Fruit fly (Drosophila melanogaster) whole organism, embryonic: ENCODE measurements around the gene RpS14a.
A peak's percentile ranks its signal among the peaks of the same experiment; 100 is the strongest.

Experiments
- Adf1 ChIP-seq: fragments of 200-800 bp; sonication (Bioruptor generic); IDR thresholded peaks from 2 replicates; pipeline ENCODE4 v1.3.6; 2022; ENCODE audit warnings: missing biosample characterization, missing genetic modification characterization
- CG13624 ChIP-seq: fragments of 200-800 bp; sonication (Bioruptor generic); optimal IDR thresholded peaks from 2 replicates; lab custom pipeline; 2016; ENCODE audit warnings: missing biosample characterization, missing genetic modification characterization
- CG14014 ChIP-seq: fragments of 200-800 bp; sonication (Bioruptor generic); IDR thresholded peaks from 2 replicates; pipeline ENCODE4 v1.3.6; 2022; ENCODE audit warnings: missing biosample characterization, missing genetic modification characterization
- CG14667 ChIP-seq: fragments of 200-800 bp; sonication (Bioruptor generic); IDR thresholded peaks from 2 replicates; pipeline ENCODE4 v1.3.6; 2022; ENCODE audit warnings: missing biosample characterization, missing genetic modification characterization
- CG15073 ChIP-seq: fragments of 200-800 bp; sonication (Bioruptor generic); optimal IDR thresholded peaks from 2 replicates; lab custom pipeline; 2016; ENCODE audit warnings: missing biosample characterization, missing genetic modification characterization
- CG17186 ChIP-seq: fragments of 200-800 bp; sonication (Bioruptor generic); optimal IDR thresholded peaks from 3 replicates; lab custom pipeline; 2017; ENCODE audit warnings: missing biosample characterization, missing genetic modification reagents, missing genetic modification characterization
- CG2129 ChIP-seq: fragments of 200-800 bp; sonication (Bioruptor generic); IDR thresholded peaks from 2 replicates; pipeline ENCODE4 v1.3.6; 2022; ENCODE audit warnings: missing biosample characterization, missing genetic modification characterization; ENCODE audit not compliant: partially characterized antibody
- CG2202 ChIP-seq: fragments of 200-800 bp; sonication (Bioruptor generic); optimal IDR thresholded peaks from 2 replicates; lab custom pipeline; 2018; ENCODE audit warnings: missing biosample characterization, mild to moderate bottlenecking, missing genetic modification characterization
- CG33557 ChIP-seq: fragments of 200-800 bp; sonication (Bioruptor generic); optimal IDR thresholded peaks from 2 replicates; lab custom pipeline; 2019; ENCODE audit warnings: missing biosample characterization, mild to moderate bottlenecking, missing genetic modification characterization, moderate library complexity
- CG34224 ChIP-seq: fragments of 200-800 bp; sonication (Bioruptor generic); IDR thresholded peaks from 3 replicates; pipeline ENCODE4 v1.3.6; 2022; ENCODE audit warnings: missing biosample characterization, missing genetic modification characterization; ENCODE audit not compliant: partially characterized antibody
- CG4617 ChIP-seq: fragments of 200-800 bp; sonication (Bioruptor generic); optimal IDR thresholded peaks from 3 replicates; lab custom pipeline; 2016; ENCODE audit warnings: missing biosample characterization, missing genetic modification characterization, borderline replicate concordance
- CG6175 ChIP-seq: fragments of 200-800 bp; sonication (Bioruptor generic); IDR thresholded peaks from 3 replicates; pipeline ENCODE4 v1.3.6; 2022; ENCODE audit warnings: missing biosample characterization, missing genetic modification characterization
- CG6272 ChIP-seq: fragments of 200-800 bp; sonication (Bioruptor generic); IDR thresholded peaks from 2 replicates; pipeline ENCODE4 v1.3.6; 2022; ENCODE audit warnings: missing biosample characterization, missing genetic modification characterization
- CG6654 ChIP-seq: fragments of 200-800 bp; sonication (Bioruptor generic); optimal IDR thresholded peaks from 2 replicates; lab custom pipeline; 2017; ENCODE audit warnings: missing biosample characterization, mild to moderate bottlenecking, missing genetic modification characterization
- CG6689 ChIP-seq: fragments of 200-800 bp; sonication (Bioruptor generic); IDR thresholded peaks from 2 replicates; pipeline ENCODE4 v1.3.6; 2022; ENCODE audit warnings: missing biosample characterization, missing genetic modification characterization
- CG6854 ChIP-seq: fragments of 200-800 bp; sonication (Bioruptor generic); optimal IDR thresholded peaks from 3 replicates; lab custom pipeline; 2017; ENCODE audit warnings: missing biosample characterization, mild to moderate bottlenecking, missing genetic modification characterization
- Dad ChIP-seq: fragments of 200-800 bp; sonication (Bioruptor generic); optimal IDR thresholded peaks from 3 replicates; lab custom pipeline; 2016; ENCODE audit warnings: missing biosample characterization, missing genetic modification characterization
- Dbx ChIP-seq: fragments of 200-800 bp; sonication (Bioruptor generic); IDR thresholded peaks from 3 replicates; pipeline ENCODE4 v1.3.6; 2022; ENCODE audit warnings: missing biosample characterization, missing genetic modification characterization
- Dek ChIP-seq: fragments of 200-800 bp; sonication (Bioruptor generic); optimal IDR thresholded peaks from 3 replicates; lab custom pipeline; 2019; ENCODE audit warnings: missing biosample characterization, mild to moderate bottlenecking, missing genetic modification characterization, moderate library complexity
- Ets65A ChIP-seq: fragments of 200-800 bp; sonication (Bioruptor generic); peaks from one replicate; lab custom pipeline; 2016; ENCODE audit warnings: missing biosample characterization, missing genetic modification characterization
- Hmr ChIP-seq: fragments of 200-800 bp; sonication (Bioruptor generic); optimal IDR thresholded peaks from 3 replicates; lab custom pipeline; 2017; ENCODE audit warnings: mild to moderate bottlenecking, missing biosample characterization, missing genetic modification reagents, missing genetic modification characterization
- MTF-1 ChIP-seq: fragments of 200-800 bp; sonication (Bioruptor generic); optimal IDR thresholded peaks from 2 replicates; lab custom pipeline; 2018; ENCODE audit warnings: missing biosample characterization, mild to moderate bottlenecking, missing genetic modification characterization, borderline replicate concordance
- NC2β ChIP-seq: fragments of 200-800 bp; sonication (Bioruptor generic); optimal IDR thresholded peaks from 2 replicates; lab custom pipeline; 2016; ENCODE audit warnings: missing biosample characterization, missing genetic modification characterization
- Ptx1 ChIP-seq: fragments of 200-800 bp; sonication (Bioruptor generic); IDR thresholded peaks from 2 replicates; pipeline ENCODE4 v1.3.6; 2022; ENCODE audit warnings: missing biosample characterization, missing genetic modification characterization
- TFAM ChIP-seq: fragments of 200-800 bp; sonication (Bioruptor generic); optimal IDR thresholded peaks from 2 replicates; lab custom pipeline; 2017; ENCODE audit warnings: missing biosample characterization, missing genetic modification characterization, inconsistent platforms
- Trl ChIP-seq, 3 experiments: fragments of >200 bp in 2 of 3; fragments of 200-800 bp in 1 of 3; sonication (Bioruptor generic) in 1 of 3; optimal IDR thresholded peaks; 2 replicates in 1 of 3; 3 replicates in 2 of 3; lab custom pipeline; 2016 to 2017; ENCODE audit warnings: missing biosample characterization in 1 of 3, missing genetic modification characterization in 1 of 3
- YL-1 ChIP-seq: fragments of 200-800 bp; sonication (Bioruptor generic); optimal IDR thresholded peaks from 3 replicates; lab custom pipeline; 2017; ENCODE audit warnings: missing biosample characterization, mild to moderate bottlenecking, missing genetic modification characterization
- bcd ChIP-seq: fragments of 200-800 bp; sonication (Bioruptor generic); optimal IDR thresholded peaks from 2 replicates; lab custom pipeline; 2017; ENCODE audit warnings: missing biosample characterization, mild to moderate bottlenecking, missing genetic modification characterization
- btn ChIP-seq: fragments of 200-800 bp; sonication (Bioruptor generic); optimal IDR thresholded peaks from 2 replicates; lab custom pipeline; 2016; ENCODE audit warnings: missing biosample characterization, missing genetic modification characterization
- crol ChIP-seq: fragments of 200-800 bp; sonication (Bioruptor generic); IDR thresholded peaks from 2 replicates; pipeline ENCODE4 v1.3.6; 2022; ENCODE audit warnings: missing biosample characterization, missing genetic modification characterization
- danr ChIP-seq: fragments of 200-800 bp; sonication (Bioruptor generic); IDR thresholded peaks from 2 replicates; pipeline ENCODE4 v1.3.6; 2022; ENCODE audit warnings: missing biosample characterization, missing genetic modification characterization
- eyg ChIP-seq: fragments of 200-800 bp; sonication (Bioruptor generic); optimal IDR thresholded peaks from 3 replicates; lab custom pipeline; 2016; ENCODE audit warnings: missing biosample characterization, missing genetic modification characterization
- fd3F ChIP-seq: fragments of 200-800 bp; sonication (Bioruptor generic); optimal IDR thresholded peaks from 2 replicates; lab custom pipeline; 2018; ENCODE audit warnings: missing biosample characterization, mild to moderate bottlenecking, missing genetic modification characterization, moderate library complexity
- gfzf ChIP-seq: fragments of 200-800 bp; sonication (Bioruptor generic); optimal IDR thresholded peaks from 2 replicates; lab custom pipeline; 2016; ENCODE audit warnings: missing biosample characterization, mild to moderate bottlenecking, missing genetic modification characterization, moderate library complexity
- gsb ChIP-seq: fragments of 200-800 bp; sonication (Bioruptor generic); IDR thresholded peaks from 2 replicates; pipeline ENCODE4 v1.3.6; 2022; ENCODE audit warnings: missing biosample characterization, missing genetic modification characterization
- gsb-n ChIP-seq: fragments of 200-800 bp; sonication (Bioruptor generic); optimal IDR thresholded peaks from 3 replicates; lab custom pipeline; 2018; ENCODE audit warnings: missing biosample characterization, mild to moderate bottlenecking, missing genetic modification characterization
- hbn ChIP-seq: fragments of 200-800 bp; sonication (Bioruptor generic); IDR thresholded peaks from 2 replicates; pipeline ENCODE4 v1.3.6; 2022; ENCODE audit warnings: missing biosample characterization, missing genetic modification characterization; ENCODE audit not compliant: partially characterized antibody
- hth ChIP-seq: fragments of >200 bp; optimal IDR thresholded peaks from 2 replicates; lab custom pipeline; 2017; ENCODE audit warnings: inconsistent platforms
- jigr1 ChIP-seq: fragments of 200-800 bp; sonication (Bioruptor generic); IDR thresholded peaks from 3 replicates; pipeline ENCODE4 v1.3.6; 2022; ENCODE audit warnings: missing biosample characterization, missing genetic modification characterization
- mam ChIP-seq: fragments of 200-800 bp; sonication (Bioruptor generic); optimal IDR thresholded peaks from 3 replicates; lab custom pipeline; 2016; ENCODE audit warnings: missing biosample characterization, missing genetic modification characterization
- odd ChIP-seq: fragments of 200-800 bp; sonication (Bioruptor generic); optimal IDR thresholded peaks from 2 replicates; lab custom pipeline; 2017; ENCODE audit warnings: missing biosample characterization, mild to moderate bottlenecking, missing genetic modification characterization
- pzg ChIP-seq: fragments of 200-800 bp; sonication (Bioruptor generic); optimal IDR thresholded peaks from 3 replicates; lab custom pipeline; 2018; ENCODE audit warnings: missing biosample characterization, mild to moderate bottlenecking, missing genetic modification characterization, moderate library complexity
- ranshi ChIP-seq: fragments of 200-800 bp; sonication (Bioruptor generic); IDR thresholded peaks from 2 replicates; pipeline ENCODE4 v1.3.6; 2022; ENCODE audit warnings: missing biosample characterization, missing genetic modification characterization
- sc ChIP-seq, 3 experiments: fragments of >200 bp in 2 of 3; fragments of 200-800 bp in 1 of 3; sonication (Bioruptor generic) in 1 of 3; optimal IDR thresholded peaks; 2 replicates in 2 of 3; 3 replicates in 1 of 3; lab custom pipeline; 2017; ENCODE audit warnings: mild to moderate bottlenecking in 1 of 3, missing biosample characterization in 1 of 3, missing genetic modification characterization in 1 of 3, missing genetic modification reagents in 1 of 3
- sd ChIP-seq: fragments of 200-800 bp; sonication (Bioruptor generic); optimal IDR thresholded peaks from 3 replicates; lab custom pipeline; 2018; ENCODE audit warnings: missing biosample characterization, mild to moderate bottlenecking, missing genetic modification characterization, moderate library complexity
- so ChIP-seq: fragments of 200-800 bp; sonication (Bioruptor generic); IDR thresholded peaks from 3 replicates; pipeline ENCODE4 v1.3.6; 2022; ENCODE audit warnings: missing biosample characterization, missing genetic modification characterization
- sob ChIP-seq: fragments of 200-800 bp; sonication (Bioruptor generic); IDR thresholded peaks from 2 replicates; pipeline ENCODE4 v1.3.6; 2022; ENCODE audit warnings: missing biosample characterization, missing genetic modification characterization
- sr ChIP-seq: fragments of 200-800 bp; sonication (Bioruptor generic); IDR thresholded peaks from 3 replicates; pipeline ENCODE4 v1.3.6; 2022; ENCODE audit warnings: missing biosample characterization, missing genetic modification characterization
- tll ChIP-seq, 2 experiments: fragments of 200-800 bp in 1 of 2; fragments of >200 bp in 1 of 2; sonication (Bioruptor generic) in 1 of 2; optimal IDR thresholded peaks; 2 replicates each; lab custom pipeline; 2017 to 2019; ENCODE audit warnings: missing biosample characterization in 2 of 2, missing genetic modification characterization in 2 of 2, mild to moderate bottlenecking in 1 of 2, moderate library complexity in 1 of 2
- zf30C ChIP-seq: fragments of 200-800 bp; sonication (Bioruptor generic); optimal IDR thresholded peaks from 3 replicates; lab custom pipeline; 2018; ENCODE audit warnings: missing biosample characterization, mild to moderate bottlenecking, missing genetic modification characterization

Gene RpS14a

dm6 chrX:7975516-7976257, 42.1 kb downstream of the RpS14a start (continued):
- no peak for TF ChIP-seq Ptx1
- TF ChIP-seq bcd = no peak
- TF ChIP-seq pzg (GFP tag; lab: Kevin White, UChicago) = no peak
- no peak for TF ChIP-seq CG6654 (GFP tag; lab: Kevin White, UChicago)
- no peak for TF ChIP-seq zf30C (GFP tag; lab: Kevin White, UChicago)
- no peak for TF ChIP-seq Trl (optimal IDR thresholded peaks at IDR 0.05; lab: Kevin White, UChicago)
- no peak for TF ChIP-seq Trl (GFP tag; optimal IDR thresholded peaks at IDR 0.05; lab: Kevin White, UChicago)
- TF ChIP-seq YL-1 = no peak
- peak; percentile 92 for TF ChIP-seq Ets65A (GFP tag; lab: Kevin White, UChicago)
- TF ChIP-seq gsb (GFP tag; lab: Robert Waterston, UW) = no peak
- no peak for TF ChIP-seq CG6175 (GFP tag; lab: Robert Waterston, UW)
- TF ChIP-seq CG14667 (GFP tag; lab: Robert Waterston, UW) = no peak
- no peak for TF ChIP-seq CG33557 (GFP tag; lab: Kevin White, UChicago)
- TF ChIP-seq sc (optimal IDR thresholded peaks at IDR 0.05; lab: Kevin White, UChicago) = no peak
- TF ChIP-seq sc (GFP tag; optimal IDR thresholded peaks at IDR 0.05; lab: Kevin White, UChicago) = no peak
- no peak for TF ChIP-seq mam (GFP tag; lab: Kevin White, UChicago)
- no peak for TF ChIP-seq TFAM
- no peak for TF ChIP-seq so (GFP tag; lab: Robert Waterston, UW)
- no peak for TF ChIP-seq CG14014 (GFP tag; lab: Robert Waterston, UW)
- TF ChIP-seq crol (GFP tag; lab: Robert Waterston, UW) = peak; percentile 95
- TF ChIP-seq tll (GFP tag; optimal IDR thresholded peaks at IDR 0.05; lab: Kevin White, UChicago) = no peak
- TF ChIP-seq gsb-n = peak; percentile 31
- TF ChIP-seq sr (GFP tag; lab: Robert Waterston, UW) = no peak
- TF ChIP-seq CG6854 (GFP tag; lab: Kevin White, UChicago) = no peak
- no peak for TF ChIP-seq CG6272
- no peak for TF ChIP-seq eyg (GFP tag; lab: Kevin White, UChicago)
- no peak for TF ChIP-seq CG2129 (GFP tag; lab: Robert Waterston, UW)
- TF ChIP-seq gfzf (GFP tag; lab: Kevin White, UChicago) = no peak
- no peak for TF ChIP-seq Adf1
- TF ChIP-seq CG17186 (GFP tag; lab: Kevin White, UChicago) = no peak
- TF ChIP-seq sob (GFP tag; lab: Robert Waterston, UW) = no peak
- no peak for TF ChIP-seq CG15073 (GFP tag; lab: Kevin White, UChicago)
- no peak for TF ChIP-seq CG34224 (GFP tag; lab: Robert Waterston, UW)
- no peak for TF ChIP-seq hbn (GFP tag; lab: Robert Waterston, UW)
- no peak for TF ChIP-seq CG6689
- no peak for TF ChIP-seq hth (lab: Kevin White, UChicago)
- no peak for TF ChIP-seq Dek
- TF ChIP-seq Dad (GFP tag; lab: Kevin White, UChicago) = no peak
- TF ChIP-seq btn (GFP tag; lab: Kevin White, UChicago) = no peak
- no peak for TF ChIP-seq danr (GFP tag; lab: Robert Waterston, UW)
- TF ChIP-seq Hmr (GFP tag; lab: Kevin White, UChicago) = no peak
- TF ChIP-seq CG13624 = no peak
- no peak for TF ChIP-seq NC2β (GFP tag; lab: Kevin White, UChicago)
- no peak for TF ChIP-seq CG2202 (tag; lab: Kevin White, UChicago)
- no peak for TF ChIP-seq jigr1 (GFP tag; lab: Robert Waterston, UW)
- TF ChIP-seq sd (tag; lab: Kevin White, UChicago) = no peak
- no peak for TF ChIP-seq fd3F (GFP tag; lab: Kevin White, UChicago)
- TF ChIP-seq Dbx (GFP tag; lab: Robert Waterston, UW) = no peak
- TF ChIP-seq ranshi (GFP tag; lab: Robert Waterston, UW) = no peak
- no peak for TF ChIP-seq odd
- TF ChIP-seq MTF-1 (GFP tag; lab: Kevin White, UChicago) = no peak
- TF ChIP-seq CG4617 (GFP tag; lab: Kevin White, UChicago) = no peak
